Worm (Caenorhabditis elegans) whole organism, L2 larva: Measurements from ENCODE around the gene cdr-1.

Experiments used
- blmp-1 ChIP-seq: sonication (generic microtip); optimal IDR thresholded peaks from 2 replicates; lab custom pipeline; 2017; ENCODE audit warnings: missing genetic modification characterization, mild to moderate bottlenecking, missing compliant biosample characterization, antibody characterized with exemption, moderate library complexity; ENCODE audit not compliant: insufficient read depth
- elt-3 ChIP-seq: sonication (generic microtip); optimal IDR thresholded peaks from 2 replicates; lab custom pipeline; 2017; ENCODE audit warnings: missing biosample characterization, missing genetic modification characterization
- mdl-1 ChIP-seq, 2 experiments: fragments of 150-350 bp in 1 of 2; sonication (generic microtip) in 1 of 2; optimal IDR thresholded peaks; 2 replicates each; lab custom pipeline; 2017; ENCODE audit warnings: missing biosample characterization in 2 of 2, missing genetic modification characterization in 2 of 2
- sma-9 ChIP-seq, 2 experiments: fragments of 150-350 bp in 1 of 2; sonication (generic microtip) in 1 of 2; optimal IDR thresholded peaks; 2 replicates each; lab custom pipeline; 2014 to 2016; ENCODE audit warnings: missing genetic modification characterization in 2 of 2, mild to moderate bottlenecking in 1 of 2, missing biosample characterization in 1 of 2, missing compliant biosample characterization in 1 of 2, missing genetic modification reagents in 1 of 2, moderate library complexity in 1 of 2
- unc-39 ChIP-seq: fragments of 150-350 bp; optimal IDR thresholded peaks from 2 replicates; lab custom pipeline; 2014; ENCODE audit warnings: missing biosample characterization, missing genetic modification characterization
- unc-62 ChIP-seq: fragments of 150-350 bp; optimal IDR thresholded peaks from 2 replicates; lab custom pipeline; 2014; ENCODE audit warnings: missing biosample characterization, missing genetic modification reagents, missing genetic modification characterization

DNA sequence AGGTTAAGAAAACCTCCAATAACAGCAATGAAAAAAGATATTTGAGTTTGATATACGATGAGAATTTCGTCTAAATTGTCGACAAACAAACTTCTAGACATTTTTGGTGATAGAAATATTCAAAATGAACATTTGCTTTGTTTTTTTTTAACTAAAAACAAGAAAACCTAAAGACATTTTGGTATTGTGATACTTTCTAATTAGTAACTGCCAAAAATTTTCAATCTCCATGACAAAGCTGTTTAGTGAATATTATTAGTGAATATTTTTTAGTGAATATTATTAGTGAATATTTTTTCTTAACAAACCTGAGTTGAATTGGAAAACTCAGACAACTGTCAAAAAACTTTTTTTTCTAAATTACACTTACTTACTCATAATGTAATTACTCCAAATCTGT lies 19.1 kb downstream of the cdr-1 start, which contains the start of gene srw-55:
- TF ChIP-seq unc-39 (no peak), unc-62 (GFP tag; lab: Kevin White, UChicago) (no peak), elt-3 (tag; lab: Kevin White, UChicago) (no peak), blmp-1 (tag; lab: Kevin White, UChicago) (no peak), sma-9 (GFP tag; optimal IDR thresholded peaks at IDR 0.05; lab: Kevin White, UChicago) (no peak), sma-9 (tag; optimal IDR thresholded peaks at IDR 0.05; lab: Kevin White, UChicago) (no peak), mdl-1 (tag; optimal IDR thresholded peaks at IDR 0.05; lab: Kevin White, UChicago) (no peak)
